Worm (Caenorhabditis elegans): ENCODE measurements around the gene ndx-3.

- TF ChIP-seq ref-1 (GFP tag; conservative IDR thresholded peaks at IDR 0.05) (no peak), flt-1 (GFP tag; IDR thresholded peaks at IDR 0.05) (no peak), med-1 (GFP tag; optimal IDR thresholded peaks at IDR 0.05; ENCODE audit: insufficient read depth) (no peak), cog-1 (tag; optimal IDR thresholded peaks at IDR 0.05) (no peak), T22C8.4 (GFP tag; IDR thresholded peaks at IDR 0.05) (no peak), ztf-29 (GFP tag; IDR thresholded peaks at IDR 0.05) (no peak), klf-2 (GFP tag; conservative IDR thresholded peaks at IDR 0.05) (no peak)
These were observed 39.2 kb upstream of the ndx-3 start, which contains the start of gene R05F9.11 for ce11 chrII:4914214-4914613.

Measured in whole organism, midembryonic.